Fruit fly (Drosophila melanogaster) whole organism, embryonic: ENCODE data around the gene CG14182.

Experiments
- Aef1 ChIP-seq: fragments of 200-800 bp; sonication (Bioruptor generic); IDR thresholded peaks from 3 replicates; pipeline ENCODE4 v1.3.6; 2022; ENCODE audit warnings: missing biosample characterization, missing genetic modification characterization
- Atf3 ChIP-seq: fragments of 200-800 bp; sonication (Bioruptor generic); optimal IDR thresholded peaks from 3 replicates; lab custom pipeline; 2016; ENCODE audit warnings: missing biosample characterization, missing genetic modification characterization
- Atf6 ChIP-seq: fragments of 200-800 bp; sonication (Bioruptor generic); IDR thresholded peaks from 2 replicates; pipeline ENCODE4 v1.3.6; 2022; ENCODE audit warnings: missing biosample characterization, missing genetic modification characterization
- Awh ChIP-seq: fragments of 200-800 bp; sonication (Bioruptor generic); IDR thresholded peaks from 2 replicates; pipeline ENCODE4, ENCODE4 v1.3.6; 2022; ENCODE audit warnings: missing biosample characterization, missing genetic modification characterization
- Bteb2 ChIP-seq: fragments of 200-800 bp; sonication (Bioruptor generic); optimal IDR thresholded peaks from 2 replicates; lab custom pipeline; 2016; ENCODE audit warnings: missing biosample characterization, missing genetic modification characterization
- CG10147 ChIP-seq: fragments of 200-800 bp; sonication (Bioruptor generic); optimal IDR thresholded peaks from 2 replicates; lab custom pipeline; 2019; ENCODE audit warnings: missing biosample characterization, mild to moderate bottlenecking, missing genetic modification characterization, moderate library complexity
- CG10366 ChIP-seq: fragments of 200-800 bp; sonication (Bioruptor generic); IDR thresholded peaks from 2 replicates; pipeline ENCODE4 v1.3.6; 2022; ENCODE audit warnings: missing biosample characterization, missing genetic modification characterization
- CG10431 ChIP-seq: fragments of 200-800 bp; sonication (Bioruptor generic); optimal IDR thresholded peaks from 3 replicates; lab custom pipeline; 2018; ENCODE audit warnings: missing biosample characterization, mild to moderate bottlenecking, missing genetic modification characterization
- CG11696 ChIP-seq: fragments of 200-800 bp; sonication (Bioruptor generic); IDR thresholded peaks from 2 replicates; pipeline ENCODE4 v1.3.6; 2022; ENCODE audit warnings: missing biosample characterization, missing genetic modification characterization
- CG1233 ChIP-seq: fragments of 200-800 bp; sonication (Bioruptor generic); optimal IDR thresholded peaks from 4 replicates; lab custom pipeline; 2018; ENCODE audit warnings: missing biosample characterization, mild to moderate bottlenecking, missing genetic modification characterization
- CG15696 ChIP-seq: fragments of 200-800 bp; sonication (Bioruptor generic); optimal IDR thresholded peaks from 2 replicates; lab custom pipeline; 2019; ENCODE audit warnings: missing biosample characterization, mild to moderate bottlenecking, missing genetic modification characterization, moderate library complexity
- CG17802 ChIP-seq: fragments of 200-800 bp; sonication (Bioruptor generic); optimal IDR thresholded peaks from 2 replicates; lab custom pipeline; 2018; ENCODE audit warnings: missing biosample characterization, mild to moderate bottlenecking, missing genetic modification characterization, moderate library complexity
- CG1792 ChIP-seq: fragments of 200-800 bp; sonication (Bioruptor generic); optimal IDR thresholded peaks from 2 replicates; lab custom pipeline; 2016; ENCODE audit warnings: missing biosample characterization, missing genetic modification characterization
- CG1832 ChIP-seq: fragments of 200-800 bp; sonication (Bioruptor generic); optimal IDR thresholded peaks from 2 replicates; lab custom pipeline; 2017; ENCODE audit warnings: missing biosample characterization, mild to moderate bottlenecking, missing genetic modification characterization, inconsistent platforms
- CG2129 ChIP-seq: fragments of 200-800 bp; sonication (Bioruptor generic); IDR thresholded peaks from 2 replicates; pipeline ENCODE4 v1.3.6; 2022; ENCODE audit warnings: missing biosample characterization, missing genetic modification characterization; ENCODE audit not compliant: partially characterized antibody
- CG2199 ChIP-seq: fragments of 200-800 bp; sonication (Bioruptor generic); IDR thresholded peaks from 3 replicates; pipeline ENCODE4 v1.3.6; 2022; ENCODE audit warnings: missing biosample characterization, missing genetic modification characterization
- CG32767 ChIP-seq: fragments of 200-800 bp; sonication (Bioruptor generic); IDR thresholded peaks from 2 replicates; pipeline ENCODE4 v1.3.6; 2022; ENCODE audit warnings: missing biosample characterization, missing genetic modification characterization
- CG32772 ChIP-seq: fragments of 200-800 bp; sonication (Bioruptor generic); IDR thresholded peaks from 2 replicates; pipeline ENCODE4 v1.3.6; 2022; ENCODE audit warnings: missing biosample characterization, missing genetic modification characterization
- CG4820 ChIP-seq: fragments of 200-800 bp; sonication (Bioruptor generic); optimal IDR thresholded peaks from 3 replicates; lab custom pipeline; 2016; ENCODE audit warnings: missing biosample characterization, missing genetic modification characterization
- CG6791 ChIP-seq: fragments of 200-800 bp; sonication (Bioruptor generic); IDR thresholded peaks from 3 replicates; pipeline ENCODE4 v1.3.6; 2022; ENCODE audit warnings: missing biosample characterization, missing genetic modification characterization; ENCODE audit not compliant: partially characterized antibody
- CG9215 ChIP-seq: fragments of 200-800 bp; sonication (Bioruptor generic); IDR thresholded peaks from 2 replicates; pipeline ENCODE4 v1.3.6; 2022; ENCODE audit warnings: missing biosample characterization, missing genetic modification characterization
- CG9727 ChIP-seq: fragments of 200-800 bp; sonication (Bioruptor generic); optimal IDR thresholded peaks from 3 replicates; lab custom pipeline; 2017; ENCODE audit warnings: missing biosample characterization, mild to moderate bottlenecking, missing genetic modification characterization
- CG9797 ChIP-seq: fragments of 200-800 bp; sonication (Bioruptor generic); optimal IDR thresholded peaks from 3 replicates; lab custom pipeline; 2018; ENCODE audit warnings: missing biosample characterization, mild to moderate bottlenecking, missing genetic modification characterization
- D19A ChIP-seq: fragments of 200-800 bp; optimal IDR thresholded peaks from 3 replicates; lab custom pipeline; 2019; ENCODE audit warnings: missing biosample characterization, mild to moderate bottlenecking, missing genetic modification characterization, moderate library complexity
- Dad ChIP-seq: fragments of 200-800 bp; sonication (Bioruptor generic); optimal IDR thresholded peaks from 3 replicates; lab custom pipeline; 2016; ENCODE audit warnings: missing biosample characterization, missing genetic modification characterization
- Deaf1 ChIP-seq: fragments of 200-800 bp; optimal IDR thresholded peaks from 3 replicates; lab custom pipeline; 2019; ENCODE audit warnings: missing biosample characterization, mild to moderate bottlenecking, missing genetic modification characterization, moderate library complexity
- Doc2 ChIP-seq: fragments of 200-800 bp; sonication (Bioruptor generic); IDR thresholded peaks from 2 replicates; pipeline ENCODE4 v1.3.6; 2022; ENCODE audit warnings: missing biosample characterization, missing genetic modification characterization
- Drgx ChIP-seq: fragments of 200-800 bp; sonication (Bioruptor generic); IDR thresholded peaks from 2 replicates; pipeline ENCODE4 v1.3.6; 2022; ENCODE audit warnings: missing biosample characterization, missing genetic modification characterization
- Hmr ChIP-seq: fragments of 200-800 bp; sonication (Bioruptor generic); optimal IDR thresholded peaks from 3 replicates; lab custom pipeline; 2017; ENCODE audit warnings: mild to moderate bottlenecking, missing biosample characterization, missing genetic modification reagents, missing genetic modification characterization
- Hr51 ChIP-seq, 2 experiments: fragments of 200-800 bp; sonication (Bioruptor generic); optimal IDR thresholded peaks; 2 replicates in 1 of 2; 3 replicates in 1 of 2; lab custom pipeline; 2016 to 2018; ENCODE audit warnings: missing biosample characterization in 2 of 2, missing genetic modification characterization in 2 of 2, mild to moderate bottlenecking in 1 of 2, moderate library complexity in 1 of 2
- MTF-1 ChIP-seq: fragments of 200-800 bp; sonication (Bioruptor generic); optimal IDR thresholded peaks from 2 replicates; lab custom pipeline; 2018; ENCODE audit warnings: missing biosample characterization, mild to moderate bottlenecking, missing genetic modification characterization, borderline replicate concordance
- NfI ChIP-seq: fragments of 200-800 bp; sonication (Bioruptor generic); optimal IDR thresholded peaks from 3 replicates; lab custom pipeline; 2018; ENCODE audit warnings: missing biosample characterization, mild to moderate bottlenecking, missing genetic modification characterization, moderate library complexity
- Six4 ChIP-seq: fragments of 200-800 bp; sonication (Bioruptor generic); optimal IDR thresholded peaks from 2 replicates; lab custom pipeline; 2016; ENCODE audit warnings: missing biosample characterization, missing genetic modification characterization
- Trl ChIP-seq, 3 experiments: fragments of >200 bp in 2 of 3; fragments of 200-800 bp in 1 of 3; sonication (Bioruptor generic) in 1 of 3; optimal IDR thresholded peaks; 2 replicates in 1 of 3; 3 replicates in 2 of 3; lab custom pipeline; 2016 to 2017; ENCODE audit warnings: missing biosample characterization in 1 of 3, missing genetic modification characterization in 1 of 3
- al ChIP-seq: fragments of 200-800 bp; sonication (Bioruptor generic); IDR thresholded peaks from 2 replicates; pipeline ENCODE4 v1.3.6; 2022; ENCODE audit warnings: missing biosample characterization, missing genetic modification characterization
- ara ChIP-seq: fragments of 200-800 bp; sonication (Bioruptor generic); IDR thresholded peaks from 2 replicates; pipeline ENCODE4 v1.3.6; 2022; ENCODE audit warnings: missing biosample characterization, missing genetic modification characterization
- az2 ChIP-seq: fragments of 200-800 bp; sonication (Bioruptor generic); optimal IDR thresholded peaks from 3 replicates; lab custom pipeline; 2016; ENCODE audit warnings: missing biosample characterization, missing genetic modification characterization
- bowl ChIP-seq: fragments of 200-800 bp; sonication (Bioruptor generic); IDR thresholded peaks from 2 replicates; pipeline ENCODE4 v1.3.6; 2022; ENCODE audit warnings: missing biosample characterization, missing genetic modification characterization
- cas ChIP-seq: fragments of 200-800 bp; sonication (Bioruptor generic); IDR thresholded peaks from 2 replicates; pipeline ENCODE4 v1.3.6; 2022; ENCODE audit warnings: missing biosample characterization, missing genetic modification characterization
- crc ChIP-seq: fragments of 200-800 bp; sonication (Bioruptor generic); optimal IDR thresholded peaks from 2 replicates; lab custom pipeline; 2016; ENCODE audit warnings: missing biosample characterization, missing genetic modification characterization
- fu2 ChIP-seq: fragments of 200-800 bp; sonication (Bioruptor generic); optimal IDR thresholded peaks from 2 replicates; lab custom pipeline; 2016; ENCODE audit warnings: missing biosample characterization, missing genetic modification characterization
- gsb ChIP-seq: fragments of 200-800 bp; sonication (Bioruptor generic); IDR thresholded peaks from 2 replicates; pipeline ENCODE4 v1.3.6; 2022; ENCODE audit warnings: missing biosample characterization, missing genetic modification characterization
- jigr1 ChIP-seq: fragments of 200-800 bp; sonication (Bioruptor generic); IDR thresholded peaks from 3 replicates; pipeline ENCODE4 v1.3.6; 2022; ENCODE audit warnings: missing biosample characterization, missing genetic modification characterization
- lmd ChIP-seq: fragments of 200-800 bp; sonication (Bioruptor generic); IDR thresholded peaks from 2 replicates; pipeline ENCODE4 v1.3.6; 2022; ENCODE audit warnings: missing biosample characterization, missing genetic modification characterization
- nau ChIP-seq: fragments of 200-800 bp; sonication (Bioruptor generic); optimal IDR thresholded peaks from 3 replicates; lab custom pipeline; 2017; ENCODE audit warnings: missing biosample characterization, mild to moderate bottlenecking, missing genetic modification characterization, missing genetic modification reagents
- sisA ChIP-seq: fragments of 200-800 bp; sonication (Bioruptor generic); IDR thresholded peaks from 2 replicates; pipeline ENCODE4 v1.3.6; 2022; ENCODE audit warnings: missing biosample characterization, missing genetic modification characterization
- stc ChIP-seq: fragments of 200-800 bp; sonication (Bioruptor generic); IDR thresholded peaks from 2 replicates; pipeline ENCODE4 v1.3.6; 2022; ENCODE audit warnings: missing biosample characterization, missing genetic modification characterization
- tio ChIP-seq: fragments of 200-800 bp; sonication (Bioruptor generic); optimal IDR thresholded peaks from 2 replicates; lab custom pipeline; 2017; ENCODE audit warnings: missing biosample characterization, missing genetic modification characterization, inconsistent platforms
- trh ChIP-seq: fragments of 200-800 bp; sonication (Bioruptor generic); optimal IDR thresholded peaks from 2 replicates; lab custom pipeline; 2016; ENCODE audit warnings: missing biosample characterization, missing genetic modification characterization
- usp ChIP-seq: fragments of >200 bp; optimal IDR thresholded peaks from 2 replicates; lab custom pipeline; 2017; ENCODE audit warnings: missing biosample characterization, missing genetic modification characterization
- vvl ChIP-seq: fragments of 200-800 bp; sonication (Bioruptor generic); IDR thresholded peaks from 2 replicates; pipeline ENCODE4 v1.3.6; 2022; ENCODE audit warnings: missing biosample characterization, missing genetic modification characterization

The CG14182 gene

dm6 chr3L:19929051-19929718 lies 50.4 kb downstream of the CG14182 start (continued):
- TF ChIP-seq Bteb2 (peak; percentile 40), jigr1 (GFP tag; lab: Robert Waterston, UW) (no peak), Drgx (GFP tag; lab: Robert Waterston, UW) (peak; percentile 45; the same call in 1 of the 2 replicates), CG2129 (GFP tag; lab: Robert Waterston, UW) (no peak), CG4820 (GFP tag; lab: Kevin White, UChicago) (no peak), Hmr (peak; percentile 21), az2 (no peak), D19A (tag; lab: Kevin White, UChicago) (no peak), gsb (no peak), CG1792 (no peak), NfI (no peak), trh (GFP tag; lab: Kevin White, UChicago) (no peak), vvl (GFP tag; lab: Robert Waterston, UW) (no peak), CG10147 (GFP tag; lab: Kevin White, UChicago) (no peak), sisA (GFP tag; lab: Robert Waterston, UW) (no peak), Aef1 (GFP tag; lab: Robert Waterston, UW) (no peak), cas (GFP tag; lab: Robert Waterston, UW) (no peak), CG9215 (GFP tag; lab: Robert Waterston, UW) (no peak), CG10366 (GFP tag; lab: Robert Waterston, UW) (no peak), CG32767 (GFP tag; lab: Robert Waterston, UW) (peak; percentile 9; the same call in 1 of the 2 replicates), CG1233 (no peak), CG15696 (tag; lab: Kevin White, UChicago) (no peak), CG11696 (GFP tag; lab: Robert Waterston, UW) (no peak), tio (GFP tag; lab: Kevin White, UChicago) (peak; percentile 8), ara (GFP tag; lab: Robert Waterston, UW) (no peak), CG2199 (0 out of 3 replicates have a peak, but pooled peaks have one; percentile 49), Deaf1 (peak; percentile 65), Doc2 (no peak), crc (GFP tag; lab: Kevin White, UChicago) (no peak), Hr51 (GFP tag; optimal IDR thresholded peaks at IDR 0.05; lab: Kevin White, UChicago) (peak in 1 of 2 experiments; percentile 43), CG10431 (GFP tag; lab: Kevin White, UChicago) (no peak), CG17802 (tag; lab: Kevin White, UChicago) (no peak), Atf6 (0 out of 2 replicates have a peak, but pooled peaks have one; percentile 15), Awh (GFP tag; lab: Robert Waterston, UW) (no peak), CG32772 (0 out of 2 replicates have a peak, but pooled peaks have one; percentile 21), CG1832 (GFP tag; lab: Kevin White, UChicago) (peak; percentile 88), Dad (no peak), lmd (GFP tag; lab: Robert Waterston, UW) (no peak), usp (no peak), Trl (optimal IDR thresholded peaks at IDR 0.05; lab: Kevin White, UChicago) (peak in 1 of 2 experiments; percentile 78), Trl (GFP tag; optimal IDR thresholded peaks at IDR 0.05; lab: Kevin White, UChicago) (no peak), Atf3 (no peak), Six4 (GFP tag; lab: Kevin White, UChicago) (no peak), al (GFP tag; lab: Robert Waterston, UW) (no peak), bowl (GFP tag; lab: Robert Waterston, UW) (no peak), stc (GFP tag; lab: Robert Waterston, UW) (no peak), CG9797 (GFP tag; lab: Kevin White, UChicago) (no peak), CG9727 (GFP tag; lab: Kevin White, UChicago) (no peak), nau (GFP tag; lab: Kevin White, UChicago) (no peak), MTF-1 (GFP tag; lab: Kevin White, UChicago) (no peak), CG6791 (GFP tag; lab: Robert Waterston, UW) (no peak), fu2 (GFP tag; lab: Kevin White, UChicago) (no peak)
